Worm (Caenorhabditis elegans) whole organism, late embryonic: ENCODE results near the gene sdz-28.
A peak's percentile ranks its signal among the peaks of the same experiment; 100 is the strongest.

ENCODE experiments used
- C38D4.7 ChIP-seq: fragments of 200-800 bp; sonication (Bioruptor generic); optimal IDR thresholded peaks from 2 replicates; lab custom pipeline; 2018; ENCODE audit warnings: mild to moderate bottlenecking, missing genetic modification characterization, moderate library complexity, missing compliant biosample characterization
- K02D7.2 ChIP-seq: sonication (generic microtip); optimal IDR thresholded peaks from 2 replicates; lab custom pipeline; 2017; ENCODE audit warnings: mild to moderate bottlenecking, missing genetic modification characterization, missing compliant biosample characterization
- K09A11.1 ChIP-seq: sonication (generic microtip); optimal IDR thresholded peaks from 2 replicates; lab custom pipeline; 2017; ENCODE audit warnings: antibody characterized with exemption, mild to moderate bottlenecking, missing genetic modification characterization, missing compliant biosample characterization; ENCODE audit not compliant: insufficient read depth
- Y22D7AL.16 ChIP-seq: sonication (generic microtip); optimal IDR thresholded peaks from 2 replicates; lab custom pipeline; 2016; ENCODE audit warnings: missing genetic modification characterization, missing compliant biosample characterization
- ceh-18 ChIP-seq: sonication (generic microtip); optimal IDR thresholded peaks from 2 replicates; lab custom pipeline; 2016; ENCODE audit warnings: missing genetic modification characterization, missing compliant biosample characterization
- ceh-2 ChIP-seq: sonication (generic microtip); optimal IDR thresholded peaks from 2 replicates; lab custom pipeline; 2016; ENCODE audit warnings: missing genotype, missing genetic modification characterization, missing compliant biosample characterization
- ceh-24 ChIP-seq: sonication (generic microtip); optimal IDR thresholded peaks from 2 replicates; lab custom pipeline; 2016; ENCODE audit warnings: mild to moderate bottlenecking, missing genetic modification characterization, missing compliant biosample characterization
- ceh-31 ChIP-seq: sonication (generic microtip); optimal IDR thresholded peaks from 2 replicates; lab custom pipeline; 2016; ENCODE audit warnings: missing genetic modification characterization, missing compliant biosample characterization
- ceh-45 ChIP-seq: fragments of 200-800 bp; sonication (Bioruptor generic); IDR thresholded peaks from 2 replicates; pipeline ENCODE4 v1.3.6; 2022; ENCODE audit warnings: missing genetic modification reagents, missing genetic modification characterization, missing compliant biosample characterization
- ceh-9 ChIP-seq: sonication (generic microtip); optimal IDR thresholded peaks from 2 replicates; lab custom pipeline; 2016; ENCODE audit warnings: mild to moderate bottlenecking, missing genetic modification characterization, inconsistent platforms, missing compliant biosample characterization
- elt-2 ChIP-seq: sonication (generic microtip); optimal IDR thresholded peaks from 2 replicates; lab custom pipeline; 2016; ENCODE audit warnings: missing genetic modification reagents, missing genetic modification characterization, missing compliant biosample characterization
- eyg-1 ChIP-seq: sonication (generic microtip); optimal IDR thresholded peaks from 2 replicates; lab custom pipeline; 2016; ENCODE audit warnings: missing genotype, missing genetic modification characterization, missing compliant biosample characterization
- fax-1 ChIP-seq: sonication (generic microtip); optimal IDR thresholded peaks from 2 replicates; lab custom pipeline; 2016; ENCODE audit warnings: missing genotype, missing genetic modification characterization, missing compliant biosample characterization
- fkh-6 ChIP-seq: sonication (generic microtip); optimal IDR thresholded peaks from 2 replicates; lab custom pipeline; 2016; ENCODE audit warnings: missing genetic modification characterization, missing compliant biosample characterization
- gmeb-2 ChIP-seq: sonication (generic microtip); optimal IDR thresholded peaks from 2 replicates; lab custom pipeline; 2016; ENCODE audit warnings: missing genetic modification characterization, inconsistent platforms, missing compliant biosample characterization
- hlh-30 ChIP-seq: sonication (generic microtip); optimal IDR thresholded peaks from 2 replicates; lab custom pipeline; 2017; ENCODE audit warnings: antibody characterized with exemption, missing genetic modification characterization, missing compliant biosample characterization; ENCODE audit not compliant: insufficient read depth
- hlh-8 ChIP-seq: sonication (generic microtip); optimal IDR thresholded peaks from 2 replicates; lab custom pipeline; 2016; ENCODE audit warnings: missing genotype, missing genetic modification characterization, missing compliant biosample characterization
- lin-11 ChIP-seq: fragments of 200-800 bp; sonication (Bioruptor generic); optimal IDR thresholded peaks from 2 replicates; lab custom pipeline; 2018; ENCODE audit warnings: mild to moderate bottlenecking, missing genetic modification characterization, missing compliant biosample characterization
- madf-2 ChIP-seq: sonication (generic microtip); optimal IDR thresholded peaks from 2 replicates; lab custom pipeline; 2017; ENCODE audit warnings: missing genetic modification characterization, missing compliant biosample characterization
- nhr-11 ChIP-seq: fragments of 150-350 bp; optimal IDR thresholded peaks from 2 replicates; lab custom pipeline; 2014; ENCODE audit warnings: missing biosample characterization, missing genetic modification characterization
- odd-2 ChIP-seq: sonication (generic microtip); optimal IDR thresholded peaks from 2 replicates; lab custom pipeline; 2017; ENCODE audit warnings: antibody characterized with exemption, mild to moderate bottlenecking, missing genetic modification characterization, missing compliant biosample characterization
- pat-9 ChIP-seq: fragments of 200-800 bp; sonication (Bioruptor generic); optimal IDR thresholded peaks from 2 replicates; lab custom pipeline; 2018; ENCODE audit warnings: mild to moderate bottlenecking, missing genetic modification characterization, moderate library complexity, missing compliant biosample characterization
- rnt-1 ChIP-seq: sonication (generic microtip); optimal IDR thresholded peaks from 2 replicates; lab custom pipeline; 2016; ENCODE audit warnings: missing genetic modification characterization, missing compliant biosample characterization
- tbx-7 ChIP-seq: sonication (generic microtip); optimal IDR thresholded peaks from 2 replicates; lab custom pipeline; 2016; ENCODE audit warnings: missing genotype, missing genetic modification characterization, missing compliant biosample characterization
- ttx-3 ChIP-seq: sonication (generic microtip); optimal IDR thresholded peaks from 2 replicates; lab custom pipeline; 2016; ENCODE audit warnings: missing genetic modification reagents, missing genetic modification characterization, missing compliant biosample characterization
- unc-55 ChIP-seq: sonication (generic microtip); optimal IDR thresholded peaks from 2 replicates; lab custom pipeline; 2017; ENCODE audit warnings: missing biosample characterization, missing genetic modification reagents, missing genetic modification characterization
- unc-86 ChIP-seq: sonication (generic microtip); optimal IDR thresholded peaks from 2 replicates; lab custom pipeline; 2016; ENCODE audit warnings: missing genetic modification characterization, missing compliant biosample characterization
- ztf-16 ChIP-seq: sonication (generic microtip); optimal IDR thresholded peaks from 2 replicates; lab custom pipeline; 2017; ENCODE audit warnings: missing genetic modification characterization, missing compliant biosample characterization

sdz-28 gene

ce11 chrII:2090605-2091004 lies 40.3 kb upstream of the sdz-28 start, which contains the start of gene trpl-5:
trpl-5 (minus strand) TSS chrII:2090636.
- TF ChIP-seq elt-2 (tag; lab: Kevin White, UChicago) (peak; percentile 80), ceh-18 (no peak)

DNA sequence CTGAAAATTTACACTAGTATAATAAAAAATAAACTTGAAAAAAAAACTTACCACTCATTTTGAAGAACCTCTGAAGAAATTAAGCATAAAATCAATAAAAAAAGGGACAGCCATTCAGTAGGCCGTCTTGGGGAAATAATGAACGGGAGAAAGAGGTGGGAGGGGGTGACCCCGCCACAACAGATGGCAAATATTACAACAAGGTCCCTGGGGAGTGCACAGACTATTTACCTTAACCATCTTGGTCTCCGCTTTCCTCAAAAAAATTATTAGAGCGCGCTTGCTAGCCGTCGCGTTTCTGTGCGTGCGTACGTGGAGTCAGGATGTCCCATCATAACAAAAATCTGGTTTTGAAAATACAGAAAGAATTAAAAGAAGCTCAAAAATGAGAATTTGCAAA lies 38.9 kb upstream of the sdz-28 start, which contains the start of gene T16A1.10:
TSS of gene T16A1.10 (minus strand) at position 123 of the 400 bp plus-strand sequence.
- TF ChIP-seq ceh-31 (tag; lab: Kevin White, UChicago) (no peak), elt-2 (tag; lab: Kevin White, UChicago) (no peak), ceh-18 (no peak), ttx-3 (tag; lab: Kevin White, UChicago) (no peak), ceh-45 (GFP tag; lab: Robert Waterston, UW) (no peak), nhr-11 (no peak)

ce11 chrII:2093456-2093926 lies 37.4 kb upstream of the sdz-28 start, which contains the start of gene fbxb-37:
fbxb-37 (minus strand) TSS chrII:2093876.
- no peak for TF ChIP-seq K02D7.2 (tag; lab: Kevin White, UChicago)
- no peak for TF ChIP-seq rnt-1 (tag; lab: Kevin White, UChicago)
- TF ChIP-seq ceh-9 (tag; lab: Kevin White, UChicago), result no peak
- TF ChIP-seq ceh-2, result no peak
- TF ChIP-seq odd-2 (tag; lab: Kevin White, UChicago), result no peak
- no peak for TF ChIP-seq hlh-8
- TF ChIP-seq eyg-1 (tag; lab: Kevin White, UChicago), result no peak
- no peak for TF ChIP-seq pat-9 (tag; lab: Kevin White, UChicago)
- TF ChIP-seq ztf-16 (tag; lab: Kevin White, UChicago), result no peak
- TF ChIP-seq Y22D7AL.16 (tag; lab: Kevin White, UChicago), result no peak
- TF ChIP-seq fkh-6, result no peak
- no peak for TF ChIP-seq C38D4.7 (GFP tag; lab: Kevin White, UChicago)
- TF ChIP-seq ceh-45 (GFP tag; lab: Robert Waterston, UW), result no peak
- no peak for TF ChIP-seq hlh-30 (tag; lab: Kevin White, UChicago)

ce11 chrII:2094924-2095650 lies 35.8 kb upstream of the sdz-28 start, which contains the start of gene T16A1.2:
T16A1.2 (plus strand) TSS chrII:2095600.
- no peak for TF ChIP-seq unc-86 (tag; lab: Kevin White, UChicago)

DNA sequence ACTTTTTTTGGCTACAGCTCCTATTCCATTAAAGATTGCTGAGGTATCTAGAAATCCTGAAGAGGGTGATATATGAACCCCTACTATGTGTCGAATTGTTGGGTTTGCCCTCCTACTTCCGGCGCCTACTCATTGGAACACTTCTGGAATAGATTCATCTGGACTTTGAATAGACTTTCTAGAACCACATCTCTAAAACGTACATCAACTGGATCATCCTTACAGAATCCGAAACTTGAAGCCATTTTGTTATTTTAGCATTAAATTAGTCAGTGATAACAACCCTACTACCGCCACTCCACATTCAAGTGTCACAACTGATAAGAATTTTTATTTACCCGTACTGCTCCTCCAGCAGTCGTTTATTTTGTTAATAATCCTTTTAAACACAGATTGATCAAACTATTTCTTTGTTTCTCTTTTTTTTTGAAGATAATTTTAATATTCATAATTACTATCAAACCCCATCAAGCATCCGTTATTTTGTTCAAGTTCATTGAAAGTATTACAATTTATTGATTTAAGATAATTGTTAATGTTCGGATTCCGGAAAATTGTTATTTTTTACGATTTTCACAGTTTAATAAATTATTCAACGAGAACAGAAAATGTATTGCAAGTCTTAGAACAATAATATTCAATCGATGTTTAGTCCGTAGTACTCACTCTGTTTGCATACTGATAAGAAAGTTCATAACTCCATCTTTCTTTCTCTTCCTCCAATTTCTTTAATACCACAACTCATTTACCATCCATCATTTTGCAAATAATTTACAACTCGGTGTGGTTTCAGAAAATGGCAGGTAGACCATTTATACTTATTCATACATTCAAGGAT lies 31.5 kb upstream of the sdz-28 start, which contains the start of gene math-42:
TSS of gene math-42 (plus strand) at position 788 of the 838 bp plus-strand sequence.
- TF ChIP-seq gmeb-2 (no peak), ceh-24 (tag; lab: Kevin White, UChicago) (no peak), tbx-7 (tag; lab: Kevin White, UChicago) (no peak), K09A11.1 (tag; lab: Kevin White, UChicago) (no peak), elt-2 (tag; lab: Kevin White, UChicago) (peak; percentile 46), unc-55 (GFP tag; lab: Kevin White, UChicago) (no peak)

DNA sequence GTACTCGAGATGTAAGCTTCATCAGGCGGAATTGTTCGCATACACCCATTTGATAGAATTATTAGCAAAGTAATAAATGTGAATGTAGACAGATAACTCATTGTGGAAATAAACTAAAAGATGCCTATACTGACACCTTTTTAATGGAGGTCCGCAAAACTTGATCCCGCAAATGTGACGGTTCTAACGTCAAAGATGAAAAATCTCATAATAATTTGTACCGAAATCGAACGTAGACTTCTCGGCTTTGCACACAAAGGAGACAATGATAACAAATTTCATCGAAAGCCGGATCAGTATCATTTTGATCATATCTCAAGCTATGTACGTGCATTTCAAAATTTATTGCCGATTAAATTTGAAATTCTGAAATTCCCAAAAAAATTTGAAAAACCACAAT lies 22.6 kb upstream of the sdz-28 start, which contains the start of gene R52.4:
TSS of gene R52.4 (minus strand) at position 101 of the 400 bp plus-strand sequence.
- no peak for TF ChIP-seq lin-11 (tag; lab: Kevin White, UChicago)
- no peak for TF ChIP-seq madf-2 (tag; lab: Kevin White, UChicago)
- TF ChIP-seq fax-1 (tag; lab: Kevin White, UChicago), result no peak
- TF ChIP-seq eyg-1 (tag; lab: Kevin White, UChicago), result no peak
- no peak for TF ChIP-seq unc-86 (tag; lab: Kevin White, UChicago)
